Fruit fly (Drosophila melanogaster) whole organism, prepupa: ENCODE results near the gene CSN6.
A peak's percentile ranks its signal among the peaks of the same experiment; 100 is the strongest.

ENCODE experiments used
- Blimp-1 ChIP-seq: fragments of 200-800 bp; sonication (Bioruptor generic); optimal IDR thresholded peaks from 3 replicates; lab custom pipeline; 2017; ENCODE audit warnings: missing biosample characterization, missing genetic modification characterization, mild to moderate bottlenecking, moderate library complexity, missing genetic modification reagents
- CG11762 ChIP-seq: fragments of 200-800 bp; sonication (Bioruptor generic); optimal IDR thresholded peaks from 3 replicates; lab custom pipeline; 2016; ENCODE audit warnings: missing biosample characterization, missing genetic modification characterization; ENCODE audit not compliant: insufficient read depth
- CG8632 ChIP-seq: fragments of 200-800 bp; sonication (Bioruptor generic); optimal IDR thresholded peaks from 3 replicates; lab custom pipeline; 2016; ENCODE audit warnings: missing biosample characterization, missing genetic modification characterization
- Ets96B ChIP-seq: fragments of 200-800 bp; optimal IDR thresholded peaks from 2 replicates; lab custom pipeline; 2019; ENCODE audit warnings: missing biosample characterization, mild to moderate bottlenecking, missing genetic modification characterization, moderate library complexity
- Lpt ChIP-seq: fragments of 200-800 bp; sonication (Bioruptor generic); optimal IDR thresholded peaks from 3 replicates; lab custom pipeline; 2016; ENCODE audit warnings: missing biosample characterization, missing genetic modification characterization
- Sox102F ChIP-seq: fragments of 200-800 bp; sonication (Bioruptor generic); optimal IDR thresholded peaks from 2 replicates; lab custom pipeline; 2016; ENCODE audit warnings: missing biosample characterization, mild to moderate bottlenecking, missing genetic modification characterization
- fd59A ChIP-seq: fragments of 200-800 bp; sonication (Bioruptor generic); optimal IDR thresholded peaks from 2 replicates; lab custom pipeline; 2017; ENCODE audit warnings: missing biosample characterization, mild to moderate bottlenecking, missing genetic modification characterization, missing genetic modification reagents

DNA sequence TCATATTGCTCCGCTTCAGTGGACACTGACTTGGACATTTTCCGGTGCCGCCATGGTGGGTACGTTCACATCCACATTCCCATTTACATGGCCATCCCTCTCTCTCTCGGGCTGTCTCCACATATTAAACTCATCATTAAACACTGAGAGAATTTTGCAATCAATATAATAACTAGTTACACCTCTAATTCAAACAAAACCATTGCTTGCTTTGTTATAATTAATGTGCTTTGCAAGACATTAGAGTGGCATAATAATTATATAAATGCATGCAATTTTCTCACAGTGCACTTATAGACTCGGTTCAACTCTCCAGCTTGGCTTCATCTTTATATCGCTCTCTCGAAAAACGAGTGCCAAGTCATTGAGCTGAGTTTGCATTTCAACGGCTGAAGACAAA is 44.2 kb downstream of the CSN6 start:
- TF ChIP-seq Lpt (peak; percentile 90), Ets96B (tag; lab: Kevin White, UChicago) (peak; percentile 90), Sox102F (GFP tag; lab: Kevin White, UChicago) (no peak), fd59A (peak; percentile 78), CG11762 (GFP tag; lab: Kevin White, UChicago) (peak; percentile 85), Blimp-1 (GFP tag; lab: Kevin White, UChicago) (no peak), CG8632 (GFP tag; lab: Kevin White, UChicago) (peak; percentile 75)
